Fruit fly (Drosophila melanogaster) whole organism: ENCODE results near the gene CG7248.

Experiments
- CG8478 ChIP-seq: fragments of >200 bp; optimal IDR thresholded peaks from 2 replicates; lab custom pipeline; 2018; ENCODE audit warnings: inconsistent platforms
- usp ChIP-seq: fragments of >200 bp; optimal IDR thresholded peaks from 2 replicates; lab custom pipeline; 2017; ENCODE audit warnings: missing biosample characterization, missing genetic modification characterization, mixed read lengths

- TF ChIP-seq CG8478 (lab: Kevin White, UChicago) (no peak), usp (GFP tag; lab: Kevin White, UChicago) (no peak)
These were observed 16.6 kb upstream of the CG7248 start for dm6 chr3L:11937270-11937669.
